Worm (Caenorhabditis elegans): ENCODE data around the gene gba-4.

DNA sequence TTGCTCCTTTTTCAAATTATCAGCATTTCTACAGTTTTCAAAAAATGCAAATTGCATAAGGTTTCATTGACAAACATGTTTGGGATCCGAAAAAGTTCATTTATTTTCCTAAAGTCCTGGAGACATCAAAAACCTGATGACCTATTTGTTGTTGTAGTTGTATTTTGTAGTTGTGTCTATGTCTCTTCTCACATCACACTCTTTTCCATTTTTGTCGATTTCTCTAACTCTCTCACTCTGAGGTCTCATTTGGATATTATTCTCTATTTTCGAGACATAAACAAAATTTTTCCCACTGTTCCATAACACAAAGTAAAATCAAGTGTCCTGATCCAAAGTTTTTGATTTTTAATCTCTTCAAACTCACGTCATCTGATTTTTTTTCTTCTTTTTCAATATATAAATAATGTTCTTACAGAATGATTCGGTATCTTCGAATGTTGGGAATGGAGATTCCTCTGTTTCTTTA lies 31.8 kb downstream of the gba-4 start, which contains the start of gene slc-46A:
- TF ChIP-seq him-1 (tag; optimal IDR thresholded peaks at IDR 0.05) (no peak), W03F9.2 (tag; optimal IDR thresholded peaks at IDR 0.05) (no peak)
